Fruit fly (Drosophila melanogaster) whole organism, pupa: Measurements from ENCODE around the gene AMPKalpha.

Experiments used
- CG12605 ChIP-seq: fragments of 200-800 bp; sonication (Bioruptor generic); IDR thresholded peaks from 2 replicates; pipeline ENCODE4 v1.3.6; 2022; ENCODE audit warnings: missing biosample characterization, missing genetic modification characterization
- CG8301 ChIP-seq: fragments of 200-800 bp; sonication (Bioruptor generic); optimal IDR thresholded peaks from 2 replicates; lab custom pipeline; 2018; ENCODE audit warnings: missing biosample characterization, mild to moderate bottlenecking, missing genetic modification characterization

- TF ChIP-seq CG12605 (no peak), CG8301 (tag; lab: Kevin White, UChicago) (no peak)
Observed at dm6 chrX:1405779-1406178, 30.4 kb downstream of the AMPKalpha start.
